Worm (Caenorhabditis elegans) whole organism, early embryonic: ENCODE data around the gene T23F2.2.

ENCODE experiments used
- B0310.2 ChIP-seq: sonication (generic microtip); optimal IDR thresholded peaks from 2 replicates; lab custom pipeline; 2016; ENCODE audit warnings: mild to moderate bottlenecking, missing genetic modification characterization, missing compliant biosample characterization
- ceh-13 ChIP-seq: fragments of 200-800 bp; sonication (Bioruptor generic); optimal IDR thresholded peaks from 2 replicates; lab custom pipeline; 2018; ENCODE audit warnings: mild to moderate bottlenecking, missing genetic modification characterization, missing compliant biosample characterization
- ceh-36 ChIP-seq: sonication (generic microtip); optimal IDR thresholded peaks from 2 replicates; lab custom pipeline; 2016; ENCODE audit warnings: missing genetic modification characterization, inconsistent platforms, missing compliant biosample characterization
- hmg-4 ChIP-seq: fragments of 200-800 bp; sonication (Bioruptor generic); optimal IDR thresholded peaks from 2 replicates; lab custom pipeline; 2018; ENCODE audit warnings: mild to moderate bottlenecking, missing genetic modification characterization, missing compliant biosample characterization
- scrt-1 ChIP-seq: fragments of 200-800 bp; sonication (Bioruptor generic); IDR thresholded peaks from 2 replicates; pipeline ENCODE4 v1.3.6; 2022; ENCODE audit warnings: missing genetic modification characterization, missing compliant biosample characterization
- sea-1 ChIP-seq: fragments of 200-800 bp; sonication (Bioruptor generic); conservative IDR thresholded peaks from 2 replicates; pipeline ENCODE4 v1.3.6; 2022; ENCODE audit warnings: missing genetic modification characterization, missing compliant biosample characterization
- tbx-37 ChIP-seq: fragments of 200-800 bp; sonication (Bioruptor generic); conservative IDR thresholded peaks from 2 replicates; pipeline ENCODE4 v1.3.6; 2022; ENCODE audit warnings: missing genetic modification reagents, missing genetic modification characterization, missing compliant biosample characterization
- tra-4 ChIP-seq: sonication (generic microtip); optimal IDR thresholded peaks from 2 replicates; lab custom pipeline; 2017; ENCODE audit warnings: missing genetic modification characterization, missing compliant biosample characterization

The T23F2.2 gene

DNA sequence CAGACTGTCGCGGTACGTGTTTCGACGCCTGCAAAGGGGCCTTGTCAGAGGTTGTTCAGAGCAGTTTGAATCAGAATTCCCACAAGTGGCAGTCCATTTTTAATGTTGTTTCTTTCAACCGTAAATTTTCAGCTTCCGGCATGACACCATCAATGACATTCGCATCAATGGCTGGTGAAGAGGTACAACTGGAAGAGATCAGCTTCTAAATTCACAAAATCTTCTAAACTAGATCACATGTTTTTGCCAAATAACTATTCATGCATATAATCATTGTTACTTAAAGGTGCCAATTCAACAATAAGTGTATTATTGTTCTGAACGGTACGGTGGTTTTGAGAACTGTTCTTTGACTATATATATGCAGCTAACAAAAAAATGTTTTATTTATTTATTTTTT, 57.7 kb downstream of the T23F2.2 start:
- TF ChIP-seq sea-1 (GFP tag; lab: Robert Waterston, UW): no peak
- TF ChIP-seq ceh-36: no peak
- TF ChIP-seq tbx-37: no peak
- no peak for TF ChIP-seq hmg-4
- TF ChIP-seq ceh-13 (GFP tag; lab: Kevin White, UChicago): no peak
- no peak for TF ChIP-seq tra-4 (tag; lab: Kevin White, UChicago)
- TF ChIP-seq scrt-1 (GFP tag; lab: Robert Waterston, UW): no peak
- TF ChIP-seq B0310.2: no peak
